Fruit fly (Drosophila melanogaster): ENCODE results near the gene CG31960.

DNA sequence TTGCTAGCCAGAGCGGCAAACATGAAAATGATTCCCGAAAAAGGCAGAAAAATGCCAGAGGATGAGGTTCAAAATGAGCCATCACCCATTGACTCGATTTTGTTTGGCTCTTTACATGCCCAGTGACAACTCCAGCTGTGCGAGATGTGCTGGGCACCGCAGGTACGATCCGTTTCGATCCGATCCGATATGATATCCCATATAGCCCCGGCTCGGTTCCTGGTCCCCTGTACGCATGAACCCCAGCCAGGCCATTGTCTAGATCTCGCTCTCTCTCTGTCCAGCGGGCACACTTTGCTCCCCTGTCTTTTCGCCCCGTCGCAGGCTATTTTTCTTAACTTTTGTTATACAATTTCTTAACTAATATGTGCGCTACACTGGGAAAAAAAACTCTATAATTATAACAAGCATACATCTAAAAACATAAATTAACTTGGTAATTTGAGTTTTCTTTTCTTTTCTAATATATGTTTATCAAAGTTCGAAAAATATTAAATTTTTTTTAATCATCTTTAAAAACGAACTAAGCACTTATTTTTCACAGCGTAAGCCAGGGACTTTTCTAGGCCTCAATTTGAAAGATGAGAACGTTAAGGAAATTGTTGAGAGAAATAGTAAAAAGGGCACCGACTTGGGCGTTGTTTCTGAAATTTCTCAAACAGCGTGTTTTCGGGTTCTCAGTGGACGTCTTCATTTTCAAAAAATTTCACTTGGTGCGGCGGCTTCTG, 42.8 kb downstream of the CG31960 start:
- TF ChIP-seq CTCF (optimal IDR thresholded peaks at IDR 0.05) (no peak), CG8478 (optimal IDR thresholded peaks at IDR 0.05) (no peak)

All from S2 (cell line).